Worm (Caenorhabditis elegans) whole organism, L1 larva: Measurements from ENCODE around the gene F57B9.3.

Source experiments
- C16A3.4 ChIP-seq: fragments of 150-350 bp; optimal IDR thresholded peaks from 2 replicates; lab custom pipeline; 2014; ENCODE audit warnings: missing biosample characterization, missing genetic modification characterization
- C34B4.2 ChIP-seq: sonication (generic microtip); optimal IDR thresholded peaks from 2 replicates; lab custom pipeline; 2017; ENCODE audit warnings: mild to moderate bottlenecking, missing genetic modification characterization, missing compliant biosample characterization
- F16B12.6 ChIP-seq: fragments of 150-350 bp; optimal IDR thresholded peaks from 2 replicates; lab custom pipeline; 2014; ENCODE audit warnings: missing biosample characterization, missing genetic modification characterization
- aly-2 ChIP-seq: fragments of 150-350 bp; optimal IDR thresholded peaks from 2 replicates; lab custom pipeline; 2014; ENCODE audit warnings: missing biosample characterization, missing genetic modification characterization
- ama-1 ChIP-seq: fragments of 150-350 bp; optimal IDR thresholded peaks from 2 replicates; lab custom pipeline; 2014
- ceh-63 ChIP-seq: fragments of 200-800 bp; sonication (Bioruptor generic); optimal IDR thresholded peaks from 2 replicates; lab custom pipeline; 2018; ENCODE audit warnings: mild to moderate bottlenecking, missing genetic modification characterization, missing compliant biosample characterization
- ceh-88 ChIP-seq: fragments of 200-800 bp; sonication (Bioruptor generic); IDR thresholded peaks from 2 replicates; pipeline ENCODE4 v1.3.6; 2022; ENCODE audit warnings: missing genetic modification characterization, missing compliant biosample characterization
- ceh-90 ChIP-seq: sonication (generic microtip); optimal IDR thresholded peaks from 2 replicates; lab custom pipeline; 2016; ENCODE audit warnings: missing genetic modification characterization, missing compliant biosample characterization
- dpl-1 ChIP-seq, 3 experiments: fragments of 150-350 bp in 2 of 3; sonication (generic microtip) in 1 of 3; optimal IDR thresholded peaks; 2 replicates each; lab custom pipeline; 2014 to 2017; ENCODE audit warnings: missing biosample characterization in 3 of 3, missing genetic modification characterization in 3 of 3, missing genetic modification reagents in 3 of 3
- efl-1 ChIP-seq, 4 experiments: fragments of 150-350 bp; optimal IDR thresholded peaks in 3 of 4; peaks in 1 of 4; 1 replicate in 1 of 4; 2 replicates in 3 of 4; lab custom pipeline; 2014; ENCODE audit warnings: missing biosample characterization in 2 of 4, missing genetic modification characterization in 2 of 4, missing genetic modification reagents in 2 of 4
- efl-3 ChIP-seq: fragments of 200-800 bp; sonication (Bioruptor generic); optimal IDR thresholded peaks from 2 replicates; lab custom pipeline; 2018; ENCODE audit warnings: mild to moderate bottlenecking, missing genetic modification characterization, missing compliant biosample characterization
- egl-13 ChIP-seq: sonication (generic microtip); optimal IDR thresholded peaks from 2 replicates; lab custom pipeline; 2016; ENCODE audit warnings: missing genotype, missing genetic modification reagents, missing genetic modification characterization, missing compliant biosample characterization
- elt-2 ChIP-seq: sonication (generic microtip); optimal IDR thresholded peaks from 2 replicates; lab custom pipeline; 2016; ENCODE audit warnings: missing genetic modification characterization, mild to moderate bottlenecking, inconsistent platforms, missing compliant biosample characterization, missing genetic modification reagents
- elt-3 ChIP-seq, 6 experiments: fragments of 150-350 bp in 1 of 6; sonication (generic microtip); optimal IDR thresholded peaks; 2 replicates each; lab custom pipeline; 2017 to 2018; ENCODE audit warnings: missing biosample characterization in 6 of 6, missing genetic modification characterization in 6 of 6, inconsistent platforms in 1 of 6
- fkh-10 ChIP-seq: sonication (generic microtip); optimal IDR thresholded peaks from 2 replicates; lab custom pipeline; 2017; ENCODE audit warnings: missing biosample characterization, missing genetic modification reagents, missing genetic modification characterization
- fkh-4 ChIP-seq: sonication (generic microtip); optimal IDR thresholded peaks from 2 replicates; lab custom pipeline; 2016; ENCODE audit warnings: missing compliant biosample characterization, missing genetic modification characterization, borderline replicate concordance
- fkh-8 ChIP-seq: sonication (generic microtip); optimal IDR thresholded peaks from 2 replicates; lab custom pipeline; 2016; ENCODE audit warnings: mild to moderate bottlenecking, missing genetic modification characterization, missing compliant biosample characterization
- fos-1 ChIP-seq: fragments of 150-350 bp; optimal IDR thresholded peaks from 2 replicates; lab custom pipeline; 2014; ENCODE audit warnings: missing biosample characterization, missing genetic modification characterization
- hlh-4 ChIP-seq: sonication (generic microtip); optimal IDR thresholded peaks from 2 replicates; lab custom pipeline; 2016; ENCODE audit warnings: mild to moderate bottlenecking, missing genetic modification characterization, missing compliant biosample characterization
- lin-13 ChIP-seq: fragments of 150-350 bp; optimal IDR thresholded peaks from 2 replicates; lab custom pipeline; 2014; ENCODE audit warnings: missing biosample characterization, missing genetic modification reagents, missing genetic modification characterization
- lin-14 ChIP-seq: fragments of 200-800 bp; sonication (Bioruptor generic); optimal IDR thresholded peaks from 2 replicates; lab custom pipeline; 2018; ENCODE audit warnings: mild to moderate bottlenecking, missing genetic modification characterization, moderate library complexity, missing compliant biosample characterization
- lin-15B ChIP-seq: fragments of 150-350 bp; sonication (generic microtip); optimal IDR thresholded peaks from 3 replicates; lab custom pipeline; 2014; ENCODE audit warnings: missing biosample characterization, missing genetic modification characterization
- lin-35 ChIP-seq, 2 experiments: fragments of 150-350 bp; optimal IDR thresholded peaks; 2 replicates each; lab custom pipeline; 2014; ENCODE audit warnings: missing biosample characterization in 2 of 2, missing genetic modification characterization in 2 of 2, missing genetic modification reagents in 2 of 2
- lin-39 ChIP-seq: fragments of 150-350 bp; optimal IDR thresholded peaks from 2 replicates; lab custom pipeline; 2014; ENCODE audit warnings: missing biosample characterization, missing genetic modification reagents, missing genetic modification characterization
- lir-3 ChIP-seq: sonication (generic microtip); optimal IDR thresholded peaks from 2 replicates; lab custom pipeline; 2016; ENCODE audit warnings: mild to moderate bottlenecking, missing genetic modification characterization, moderate library complexity, missing compliant biosample characterization; ENCODE audit not compliant: poor library complexity
- lsy-2 ChIP-seq, 2 experiments: fragments of 150-350 bp; optimal IDR thresholded peaks; 2 replicates each; lab custom pipeline; 2014; ENCODE audit warnings: missing biosample characterization in 2 of 2, missing genetic modification characterization in 2 of 2
- mdl-1 ChIP-seq, 2 experiments: fragments of 150-350 bp; optimal IDR thresholded peaks; 2 replicates each; lab custom pipeline; 2014 to 2017; ENCODE audit warnings: missing biosample characterization in 2 of 2, missing genetic modification characterization in 2 of 2, inconsistent platforms in 1 of 2
- nhr-11 ChIP-seq: fragments of 150-350 bp; optimal IDR thresholded peaks from 2 replicates; lab custom pipeline; 2014; ENCODE audit warnings: missing biosample characterization, missing genetic modification characterization
- nhr-12 ChIP-seq: sonication (generic microtip); optimal IDR thresholded peaks from 2 replicates; lab custom pipeline; 2017; ENCODE audit warnings: missing biosample characterization, missing genetic modification characterization
- nhr-47 ChIP-seq: sonication (generic microtip); optimal IDR thresholded peaks from 2 replicates; lab custom pipeline; 2016; ENCODE audit warnings: mild to moderate bottlenecking, missing genetic modification characterization, moderate library complexity, missing compliant biosample characterization
- nhr-71 ChIP-seq: sonication (generic microtip); optimal IDR thresholded peaks from 2 replicates; lab custom pipeline; 2016; ENCODE audit warnings: mild to moderate bottlenecking, missing genetic modification characterization, moderate library complexity, missing compliant biosample characterization
- nhr-77 ChIP-seq: fragments of 150-350 bp; optimal IDR thresholded peaks from 2 replicates; lab custom pipeline; 2014; ENCODE audit warnings: missing biosample characterization, missing genetic modification characterization
- nhr-84 ChIP-seq: sonication (generic microtip); optimal IDR thresholded peaks from 2 replicates; lab custom pipeline; 2017; ENCODE audit warnings: missing biosample characterization, missing genetic modification characterization
- nhr-85 ChIP-seq: sonication (generic microtip); peaks from one replicate; lab custom pipeline; 2016; ENCODE audit warnings: missing genetic modification characterization, inconsistent platforms, missing compliant biosample characterization
- nhr-90 ChIP-seq: sonication (generic microtip); optimal IDR thresholded peaks from 2 replicates; lab custom pipeline; 2016; ENCODE audit warnings: mild to moderate bottlenecking, missing genetic modification characterization, missing compliant biosample characterization; ENCODE audit not compliant: poor library complexity
- pqm-1 ChIP-seq: sonication (generic microtip); optimal IDR thresholded peaks from 3 replicates; lab custom pipeline; 2017; ENCODE audit warnings: missing biosample characterization, missing genetic modification characterization
- rnt-1 ChIP-seq: sonication (generic microtip); optimal IDR thresholded peaks from 2 replicates; lab custom pipeline; 2016; ENCODE audit warnings: mild to moderate bottlenecking, missing genetic modification characterization, moderate library complexity, missing compliant biosample characterization
- skn-1 ChIP-seq: fragments of 150-350 bp; optimal IDR thresholded peaks from 2 replicates; lab custom pipeline; 2014; ENCODE audit warnings: missing biosample characterization, missing genetic modification characterization
- snpc-4 ChIP-seq: fragments of 150-350 bp; optimal IDR thresholded peaks from 2 replicates; lab custom pipeline; 2014; ENCODE audit warnings: missing biosample characterization, missing genetic modification characterization
- sptf-1 ChIP-seq: fragments of 150-350 bp; optimal IDR thresholded peaks from 2 replicates; lab custom pipeline; 2014; ENCODE audit warnings: missing biosample characterization, missing genetic modification characterization
- sup-37 ChIP-seq: fragments of 200-800 bp; sonication (Bioruptor generic); optimal IDR thresholded peaks from 2 replicates; lab custom pipeline; 2018; ENCODE audit warnings: mild to moderate bottlenecking, missing genetic modification characterization, missing compliant biosample characterization
- swsn-7 ChIP-seq: sonication (generic microtip); optimal IDR thresholded peaks from 2 replicates; lab custom pipeline; 2016; ENCODE audit warnings: missing genetic modification characterization, missing compliant biosample characterization
- tbx-2 ChIP-seq: sonication (generic microtip); optimal IDR thresholded peaks from 2 replicates; lab custom pipeline; 2016; ENCODE audit warnings: missing genetic modification characterization, missing compliant biosample characterization
- tlp-1 ChIP-seq: fragments of 150-350 bp; optimal IDR thresholded peaks from 2 replicates; lab custom pipeline; 2014; ENCODE audit warnings: missing biosample characterization, missing genetic modification characterization
- unc-130 ChIP-seq: fragments of 150-350 bp; optimal IDR thresholded peaks from 2 replicates; lab custom pipeline; 2017; ENCODE audit warnings: missing biosample characterization, missing genetic modification characterization, inconsistent platforms
- unc-30 ChIP-seq: sonication (generic microtip); optimal IDR thresholded peaks from 2 replicates; lab custom pipeline; 2017; ENCODE audit warnings: missing biosample characterization, missing genetic modification characterization
- unc-62 ChIP-seq: fragments of 150-350 bp; optimal IDR thresholded peaks from 2 replicates; lab custom pipeline; 2014; ENCODE audit warnings: missing biosample characterization, missing genetic modification reagents, missing genetic modification characterization
- unc-98 ChIP-seq: fragments of 200-800 bp; sonication (Bioruptor generic); IDR thresholded peaks from 2 replicates; pipeline ENCODE4 v1.3.6; 2022; ENCODE audit warnings: missing genetic modification characterization, missing compliant biosample characterization
- xbp-1 ChIP-seq: sonication (generic microtip); optimal IDR thresholded peaks from 2 replicates; lab custom pipeline; 2016; ENCODE audit warnings: missing genetic modification characterization, missing compliant biosample characterization
- zip-4 ChIP-seq: fragments of 200-800 bp; sonication (Bioruptor generic); optimal IDR thresholded peaks from 2 replicates; lab custom pipeline; 2018; ENCODE audit warnings: mild to moderate bottlenecking, missing genetic modification characterization, moderate library complexity, missing compliant biosample characterization
- ztf-4 ChIP-seq: fragments of 150-350 bp; optimal IDR thresholded peaks from 2 replicates; lab custom pipeline; 2014; ENCODE audit warnings: missing biosample characterization, missing genetic modification characterization

The F57B9.3 gene

ce11 chrIII:6895677-6896076 is 43.9 kb upstream of the F57B9.3 start:
- no peak for TF ChIP-seq mdl-1 (tag; optimal IDR thresholded peaks at IDR 0.05; lab: Kevin White, UChicago)

ce11 chrIII:6897587-6898064 is 42.0 kb upstream of the F57B9.3 start, which contains the start of gene T07E3.4:
Gene T07E3.4 (plus strand): TSS chrIII:6898014.
- TF ChIP-seq xbp-1 (tag; lab: Kevin White, UChicago) (peak; percentile 73), ceh-63 (GFP tag; lab: Kevin White, UChicago) (no peak), C34B4.2 (tag; lab: Kevin White, UChicago) (no peak), mdl-1 (tag; optimal IDR thresholded peaks at IDR 0.05; lab: Kevin White, UChicago) (peak in 1 of 2 experiments; percentile 84), ama-1 (lab: Kevin White, UChicago) (peak; percentile 44), fos-1 (tag; lab: Kevin White, UChicago) (peak; percentile 48), lsy-2 (tag; optimal IDR thresholded peaks at IDR 0.05; lab: Kevin White, UChicago) (peak; percentile 82 to 88), lin-39 (tag; lab: Kevin White, UChicago) (peak; percentile 76), elt-3 (tag; optimal IDR thresholded peaks at IDR 0.05; lab: Kevin White, UChicago) (peak in 4 of 6 experiments; percentile 20 to 94 (median 68)), tbx-2 (peak; percentile 89), skn-1 (tag; lab: Kevin White, UChicago) (no peak), ceh-88 (GFP tag; lab: Robert Waterston, UW) (no peak), swsn-7 (tag; lab: Kevin White, UChicago) (peak; percentile 82), lir-3 (tag; lab: Kevin White, UChicago) (peak; percentile 72), snpc-4 (tag; lab: Kevin White, UChicago) (peak; percentile 23), fkh-4 (tag; lab: Kevin White, UChicago) (no peak), C16A3.4 (peak; percentile 34), zip-4 (GFP tag; lab: Kevin White, UChicago) (no peak), efl-3 (GFP tag; lab: Kevin White, UChicago) (no peak), ceh-90 (no peak), nhr-47 (tag; lab: Kevin White, UChicago) (peak; percentile 84), nhr-71 (tag; lab: Kevin White, UChicago) (peak; percentile 97), F16B12.6 (tag; lab: Kevin White, UChicago) (peak; percentile 33), tlp-1 (tag; lab: Kevin White, UChicago) (no peak), sptf-1 (tag; lab: Kevin White, UChicago) (no peak), unc-130 (tag; lab: Kevin White, UChicago) (peak; percentile 95), nhr-77 (tag; lab: Kevin White, UChicago) (peak; percentile 43), hlh-4 (tag; lab: Kevin White, UChicago) (no peak), lin-15B (tag; lab: Kevin White, UChicago) (no peak), dpl-1 (GFP tag; optimal IDR thresholded peaks at IDR 0.05; lab: Kevin White, UChicago) (peak; percentile 47 to 60 (median 59)), unc-62 (GFP tag; lab: Kevin White, UChicago) (no peak), ztf-4 (peak; percentile 85), rnt-1 (tag; lab: Kevin White, UChicago) (peak; percentile 91), nhr-84 (no peak), nhr-11 (tag; lab: Kevin White, UChicago) (peak; percentile 68), nhr-12 (no peak), nhr-90 (tag; lab: Kevin White, UChicago) (peak; percentile 84), unc-98 (GFP tag; lab: Robert Waterston, UW) (no peak), lin-13 (GFP tag; lab: Kevin White, UChicago) (peak; percentile 51), aly-2 (no peak), fkh-8 (peak; percentile 30), pqm-1 (no peak), sup-37 (no peak), elt-2 (tag; lab: Kevin White, UChicago) (peak; percentile 30), unc-30 (tag; lab: Kevin White, UChicago) (no peak), fkh-10 (no peak), lin-14 (GFP tag; lab: Kevin White, UChicago) (peak; percentile 95), lin-35 (GFP tag; optimal IDR thresholded peaks at IDR 0.05; lab: Kevin White, UChicago) (peak; percentile 67 to 80), nhr-85 (tag; lab: Kevin White, UChicago) (peak; percentile 99), efl-1 (optimal IDR thresholded peaks at IDR 0.05; lab: Kevin White, UChicago) (peak; percentile 69), efl-1 (GFP tag; optimal IDR thresholded peaks at IDR 0.05 in 1 of 2; lab: Kevin White, UChicago) (peak; percentile 46 to 95), egl-13 (tag; lab: Kevin White, UChicago) (no peak)
